Worm (Caenorhabditis elegans) whole organism, young adult: ENCODE measurements around the gene T05H4.11.

ENCODE experiments used
- attf-5 ChIP-seq: fragments of 200-800 bp; sonication (Bioruptor generic); optimal IDR thresholded peaks from 2 replicates; lab custom pipeline; 2018; ENCODE audit warnings: mild to moderate bottlenecking, missing genetic modification characterization, missing compliant biosample characterization
- ceh-91 ChIP-seq: fragments of 200-800 bp; sonication (Bioruptor generic); IDR thresholded peaks from 2 replicates; pipeline ENCODE4 v1.3.6; 2022; ENCODE audit warnings: missing genetic modification reagents, missing genetic modification characterization, missing compliant biosample characterization
- madf-10 ChIP-seq: sonication (generic microtip); optimal IDR thresholded peaks from 2 replicates; lab custom pipeline; 2016; ENCODE audit warnings: mild to moderate bottlenecking, missing genetic modification characterization, missing compliant biosample characterization
- pha-4 ChIP-seq: fragments of 150-350 bp; sonication (generic microtip); optimal IDR thresholded peaks from 2 replicates; lab custom pipeline; 2014; ENCODE audit warnings: missing biosample characterization, missing genetic modification reagents, missing genetic modification characterization
- rec-8 ChIP-seq, 2 experiments: sonication (generic microtip); optimal IDR thresholded peaks; 2 replicates each; lab custom pipeline; 2016; ENCODE audit warnings: mild to moderate bottlenecking in 2 of 2, missing genetic modification characterization in 2 of 2, missing genetic modification reagents in 2 of 2, missing genotype in 2 of 2, missing biosample characterization in 1 of 2, missing compliant biosample characterization in 1 of 2, moderate library complexity in 1 of 2
- snpc-1.1 ChIP-seq: sonication (generic microtip); optimal IDR thresholded peaks from 2 replicates; lab custom pipeline; 2017; ENCODE audit warnings: missing genetic modification characterization, mild to moderate bottlenecking, missing compliant biosample characterization, antibody characterized with exemption, moderate library complexity, missing genotype, missing genetic modification reagents; ENCODE audit not compliant: insufficient read depth
- unc-62 ChIP-seq: fragments of 150-350 bp; optimal IDR thresholded peaks from 2 replicates; lab custom pipeline; 2014; ENCODE audit warnings: missing biosample characterization, missing genetic modification reagents, missing genetic modification characterization

- TF ChIP-seq madf-10 (tag; lab: Kevin White, UChicago), result no peak
- no peak for TF ChIP-seq unc-62 (GFP tag; lab: Kevin White, UChicago)
- TF ChIP-seq attf-5, result no peak
- no peak for TF ChIP-seq rec-8 (tag; optimal IDR thresholded peaks at IDR 0.05; lab: Kevin White, UChicago)
- TF ChIP-seq snpc-1.1 (tag; lab: Kevin White, UChicago), result no peak
- no peak for TF ChIP-seq pha-4
- no peak for TF ChIP-seq ceh-91 (GFP tag; lab: Robert Waterston, UW)
These were observed 32.4 kb upstream of the T05H4.11 start for ce11 chrV:6458302-6458998.
